Fruit fly (Drosophila melanogaster) whole organism, embryonic: ENCODE measurements around the gene CG43094.

Experiments used
- BtbVII ChIP-seq: fragments of 200-800 bp; sonication (Bioruptor generic); optimal IDR thresholded peaks from 3 replicates; lab custom pipeline; 2017; ENCODE audit warnings: missing biosample characterization, mild to moderate bottlenecking, missing genetic modification characterization
- CG12155 ChIP-seq: fragments of 200-800 bp; sonication (Bioruptor generic); optimal IDR thresholded peaks from 3 replicates; lab custom pipeline; 2016; ENCODE audit warnings: missing biosample characterization, missing genetic modification characterization
- CG14860 ChIP-seq: fragments of 200-800 bp; sonication (Bioruptor generic); IDR thresholded peaks from 3 replicates; pipeline ENCODE4 v1.3.6; 2022; ENCODE audit warnings: missing biosample characterization, missing genetic modification characterization; ENCODE audit not compliant: partially characterized antibody
- CG1647 ChIP-seq: fragments of 200-800 bp; sonication (Bioruptor generic); optimal IDR thresholded peaks from 3 replicates; lab custom pipeline; 2016; ENCODE audit warnings: missing biosample characterization, missing genetic modification characterization
- CG16815 ChIP-seq: fragments of 200-800 bp; sonication (Bioruptor generic); optimal IDR thresholded peaks from 3 replicates; lab custom pipeline; 2017; ENCODE audit warnings: missing biosample characterization, mild to moderate bottlenecking, missing genetic modification characterization
- CG2875 ChIP-seq: fragments of 200-800 bp; sonication (Bioruptor generic); optimal IDR thresholded peaks from 2 replicates; lab custom pipeline; 2017; ENCODE audit warnings: missing biosample characterization, mild to moderate bottlenecking, missing genetic modification characterization, missing genetic modification reagents
- CG32767 ChIP-seq: fragments of 200-800 bp; sonication (Bioruptor generic); IDR thresholded peaks from 2 replicates; pipeline ENCODE4 v1.3.6; 2022; ENCODE audit warnings: missing biosample characterization, missing genetic modification characterization
- CG34422 ChIP-seq: fragments of 200-800 bp; sonication (Bioruptor generic); IDR thresholded peaks from 3 replicates; pipeline ENCODE4 v1.3.6; 2022; ENCODE audit warnings: missing biosample characterization, missing genetic modification characterization
- CG4328 ChIP-seq: fragments of 200-800 bp; sonication (Bioruptor generic); optimal IDR thresholded peaks from 3 replicates; lab custom pipeline; 2017; ENCODE audit warnings: missing biosample characterization, missing genetic modification reagents, missing genetic modification characterization
- CG6254 ChIP-seq: fragments of 200-800 bp; sonication (Bioruptor generic); optimal IDR thresholded peaks from 3 replicates; lab custom pipeline; 2017; ENCODE audit warnings: mild to moderate bottlenecking, missing biosample characterization, missing genetic modification reagents, missing genetic modification characterization
- CG8359 ChIP-seq: fragments of 200-800 bp; sonication (Bioruptor generic); optimal IDR thresholded peaks from 2 replicates; lab custom pipeline; 2017; ENCODE audit warnings: missing biosample characterization, mild to moderate bottlenecking, missing genetic modification characterization, borderline replicate concordance
- CG8924 ChIP-seq: fragments of 200-800 bp; optimal IDR thresholded peaks from 3 replicates; lab custom pipeline; 2019; ENCODE audit warnings: missing biosample characterization, mild to moderate bottlenecking, missing genetic modification characterization, moderate library complexity
- CoRest ChIP-seq: fragments of 200-800 bp; sonication (Bioruptor generic); optimal IDR thresholded peaks from 3 replicates; lab custom pipeline; 2018; ENCODE audit warnings: missing biosample characterization, mild to moderate bottlenecking, missing genetic modification characterization, moderate library complexity
- Dref ChIP-seq: fragments of 200-800 bp; sonication (Bioruptor generic); IDR thresholded peaks from 2 replicates; pipeline ENCODE4 v1.3.6; 2022; ENCODE audit warnings: missing biosample characterization, missing genetic modification characterization
- Ets97D ChIP-seq: fragments of 200-800 bp; sonication (Bioruptor generic); optimal IDR thresholded peaks from 3 replicates; lab custom pipeline; 2016; ENCODE audit warnings: missing biosample characterization, missing genetic modification characterization
- HmgZ ChIP-seq: fragments of 200-800 bp; sonication (Bioruptor generic); optimal IDR thresholded peaks from 2 replicates; lab custom pipeline; 2018; ENCODE audit warnings: missing biosample characterization, mild to moderate bottlenecking, missing genetic modification characterization
- Hmr ChIP-seq: fragments of 200-800 bp; sonication (Bioruptor generic); optimal IDR thresholded peaks from 3 replicates; lab custom pipeline; 2017; ENCODE audit warnings: mild to moderate bottlenecking, missing biosample characterization, missing genetic modification reagents, missing genetic modification characterization
- Hr78 ChIP-seq, 2 experiments: fragments of 200-800 bp in 1 of 2; fragments of >200 bp in 1 of 2; sonication (Bioruptor generic) in 1 of 2; optimal IDR thresholded peaks; 2 replicates each; lab custom pipeline; 2017 to 2019; ENCODE audit warnings: missing biosample characterization in 2 of 2, missing genetic modification characterization in 2 of 2, mild to moderate bottlenecking in 1 of 2, moderate library complexity in 1 of 2
- Jarid2 ChIP-seq: fragments of 200-800 bp; sonication (Bioruptor generic); optimal IDR thresholded peaks from 3 replicates; lab custom pipeline; 2017; ENCODE audit warnings: mild to moderate bottlenecking, missing biosample characterization, missing genetic modification reagents, missing genetic modification characterization
- Med ChIP-seq: fragments of 200-800 bp; sonication (Bioruptor generic); peaks from one replicate; lab custom pipeline; 2016; ENCODE audit warnings: missing biosample characterization, missing genetic modification characterization, mild to moderate bottlenecking, inconsistent platforms, moderate library complexity
- Myb ChIP-seq: fragments of 200-800 bp; sonication (Bioruptor generic); optimal IDR thresholded peaks from 2 replicates; lab custom pipeline; 2016; ENCODE audit warnings: missing biosample characterization, missing genetic modification characterization
- NC2α ChIP-seq: fragments of 200-800 bp; sonication (Bioruptor generic); optimal IDR thresholded peaks from 2 replicates; lab custom pipeline; 2016; ENCODE audit warnings: missing biosample characterization, missing genetic modification characterization
- Nf-YA ChIP-seq: fragments of 200-800 bp; sonication (Bioruptor generic); IDR thresholded peaks from 2 replicates; pipeline ENCODE4 v1.3.6; 2022; ENCODE audit warnings: missing biosample characterization, missing genetic modification characterization
- Taf1 ChIP-seq: fragments of 200-800 bp; sonication (Bioruptor generic); IDR thresholded peaks from 2 replicates; pipeline ENCODE4 v1.3.6; 2022; ENCODE audit warnings: missing biosample characterization, missing genetic modification characterization
- Tbp ChIP-seq: fragments of >200 bp; optimal IDR thresholded peaks from 2 replicates; lab custom pipeline; 2018; ENCODE audit warnings: missing biosample characterization, missing genetic modification characterization
- Usf ChIP-seq: fragments of 200-800 bp; sonication (Bioruptor generic); optimal IDR thresholded peaks from 2 replicates; lab custom pipeline; 2017; ENCODE audit warnings: missing genotype, missing biosample characterization, missing genetic modification characterization
- Vsx1 ChIP-seq: fragments of 200-800 bp; sonication (Bioruptor generic); optimal IDR thresholded peaks from 2 replicates; lab custom pipeline; 2017; ENCODE audit warnings: missing biosample characterization, mild to moderate bottlenecking, missing genetic modification characterization, missing genetic modification reagents
- YL-1 ChIP-seq: fragments of 200-800 bp; sonication (Bioruptor generic); optimal IDR thresholded peaks from 3 replicates; lab custom pipeline; 2017; ENCODE audit warnings: missing biosample characterization, mild to moderate bottlenecking, missing genetic modification characterization
- chinmo ChIP-seq: fragments of 200-800 bp; sonication (Bioruptor generic); IDR thresholded peaks from 4 replicates; pipeline ENCODE4 v1.3.6; 2022; ENCODE audit warnings: missing biosample characterization, missing genetic modification characterization; ENCODE audit not compliant: partially characterized antibody
- chm ChIP-seq: fragments of 200-800 bp; sonication (Bioruptor generic); IDR thresholded peaks from 2 replicates; pipeline ENCODE4 v1.3.6; 2022; ENCODE audit warnings: missing biosample characterization, missing genetic modification characterization
- dpn ChIP-seq, 2 experiments: fragments of 200-800 bp; sonication (Bioruptor generic); optimal IDR thresholded peaks; 3 replicates each; lab custom pipeline; 2016; ENCODE audit warnings: missing biosample characterization in 2 of 2, missing genetic modification characterization in 2 of 2
- fd3F ChIP-seq: fragments of 200-800 bp; sonication (Bioruptor generic); optimal IDR thresholded peaks from 2 replicates; lab custom pipeline; 2018; ENCODE audit warnings: missing biosample characterization, mild to moderate bottlenecking, missing genetic modification characterization, moderate library complexity
- ftz-f1 ChIP-seq: fragments of 200-800 bp; sonication (Bioruptor generic); optimal IDR thresholded peaks from 2 replicates; lab custom pipeline; 2016; ENCODE audit warnings: missing biosample characterization, missing genetic modification characterization
- kah ChIP-seq: fragments of 200-800 bp; sonication (Bioruptor generic); optimal IDR thresholded peaks from 2 replicates; lab custom pipeline; 2018; ENCODE audit warnings: missing biosample characterization, mild to moderate bottlenecking, missing genetic modification characterization
- ken ChIP-seq: fragments of 200-800 bp; sonication (Bioruptor generic); IDR thresholded peaks from 3 replicates; pipeline ENCODE4 v1.3.6; 2022; ENCODE audit warnings: missing biosample characterization, missing genetic modification characterization
- maf-S ChIP-seq: fragments of 200-800 bp; sonication (Bioruptor generic); optimal IDR thresholded peaks from 2 replicates; lab custom pipeline; 2016; ENCODE audit warnings: missing biosample characterization, missing genetic modification characterization
- mld ChIP-seq: fragments of 200-800 bp; sonication (Bioruptor generic); IDR thresholded peaks from 3 replicates; pipeline ENCODE4 v1.3.6; 2022; ENCODE audit warnings: missing biosample characterization, missing genetic modification characterization; ENCODE audit not compliant: partially characterized antibody
- odd ChIP-seq: fragments of 200-800 bp; sonication (Bioruptor generic); optimal IDR thresholded peaks from 2 replicates; lab custom pipeline; 2017; ENCODE audit warnings: missing biosample characterization, mild to moderate bottlenecking, missing genetic modification characterization
- rib ChIP-seq: fragments of 200-800 bp; sonication (Bioruptor generic); IDR thresholded peaks from 2 replicates; pipeline ENCODE4 v1.3.6; 2022; ENCODE audit warnings: missing biosample characterization, missing genetic modification characterization
- salm ChIP-seq: fragments of 200-800 bp; sonication (Bioruptor generic); optimal IDR thresholded peaks from 2 replicates; lab custom pipeline; 2018; ENCODE audit warnings: missing biosample characterization, mild to moderate bottlenecking, missing genetic modification characterization
- sc ChIP-seq, 3 experiments: fragments of >200 bp in 2 of 3; fragments of 200-800 bp in 1 of 3; sonication (Bioruptor generic) in 1 of 3; optimal IDR thresholded peaks; 2 replicates in 2 of 3; 3 replicates in 1 of 3; lab custom pipeline; 2017; ENCODE audit warnings: mild to moderate bottlenecking in 1 of 3, missing biosample characterization in 1 of 3, missing genetic modification characterization in 1 of 3, missing genetic modification reagents in 1 of 3
- sima ChIP-seq: fragments of 200-800 bp; sonication (Bioruptor generic); optimal IDR thresholded peaks from 2 replicates; lab custom pipeline; 2016; ENCODE audit warnings: missing biosample characterization, missing genetic modification characterization
- sqz ChIP-seq: fragments of 200-800 bp; sonication (Bioruptor generic); optimal IDR thresholded peaks from 3 replicates; lab custom pipeline; 2018; ENCODE audit warnings: missing biosample characterization, mild to moderate bottlenecking, missing genetic modification characterization
- trh ChIP-seq: fragments of 200-800 bp; sonication (Bioruptor generic); optimal IDR thresholded peaks from 2 replicates; lab custom pipeline; 2016; ENCODE audit warnings: missing biosample characterization, missing genetic modification characterization
- zen ChIP-seq: fragments of 200-800 bp; sonication (Bioruptor generic); optimal IDR thresholded peaks from 3 replicates; lab custom pipeline; 2018; ENCODE audit warnings: missing biosample characterization, mild to moderate bottlenecking, missing genetic modification characterization, moderate library complexity

Gene CG43094

DNA sequence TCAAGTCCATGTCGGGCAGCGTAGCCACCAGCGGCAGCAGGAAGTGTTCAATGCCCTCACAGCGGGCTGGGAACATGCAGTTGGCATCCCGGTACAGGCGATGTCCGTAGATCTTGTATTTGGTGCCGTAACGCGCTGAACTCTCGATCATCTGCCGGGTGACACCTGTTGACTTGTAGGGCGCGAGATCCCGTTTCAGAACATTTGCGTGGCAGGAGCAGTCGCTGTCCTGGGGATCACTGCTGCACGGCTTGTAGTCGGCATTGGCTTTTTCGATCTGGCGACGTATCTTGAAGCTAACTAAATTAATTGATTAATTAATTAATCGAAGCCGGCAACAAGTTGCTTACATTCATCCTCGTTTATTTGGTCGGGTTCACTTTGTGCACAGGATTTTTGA is 20.7 kb downstream of the CG43094 start:
- no peak for TF ChIP-seq CoRest
- TF ChIP-seq Dref (GFP tag; lab: Robert Waterston, UW), result no peak
- no peak for TF ChIP-seq trh (GFP tag; lab: Kevin White, UChicago)
- no peak for TF ChIP-seq rib (GFP tag; lab: Robert Waterston, UW)
- no peak for TF ChIP-seq CG12155 (GFP tag; lab: Kevin White, UChicago)
- TF ChIP-seq ken (GFP tag; lab: Robert Waterston, UW), result no peak
- 0 out of 2 replicates have a peak, but pooled peaks have one; percentile 10 for TF ChIP-seq chm
- peak; percentile 98 for TF ChIP-seq kah (GFP tag; lab: Kevin White, UChicago)
- no peak for TF ChIP-seq fd3F (GFP tag; lab: Kevin White, UChicago)
- no peak for TF ChIP-seq ftz-f1 (GFP tag; lab: Kevin White, UChicago)

DNA sequence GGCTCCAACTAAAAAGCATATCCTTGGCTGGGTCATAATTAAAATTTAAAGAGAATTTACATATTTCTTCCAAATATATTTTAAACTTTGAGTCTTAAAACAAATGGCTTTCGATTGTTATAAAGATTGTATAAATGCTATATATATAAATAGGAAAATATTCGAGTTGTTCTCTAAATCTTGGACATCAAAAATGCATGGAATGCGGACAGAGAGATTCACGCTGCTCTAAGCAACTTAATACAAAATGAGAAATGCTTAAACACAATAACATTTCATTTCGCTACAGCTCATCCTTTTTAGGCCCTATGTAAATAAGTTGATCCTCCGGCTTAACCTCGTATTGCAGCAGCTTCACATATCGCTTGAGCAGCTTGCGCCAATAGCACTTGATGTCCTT is 21.8 kb downstream of the CG43094 start, which contains the start of gene CG31139:
CG31139 (minus strand) TSS at position 101 of the 400 bp plus-strand sequence.
- TF ChIP-seq Med (GFP tag; lab: Kevin White, UChicago) (peak; percentile 3), Nf-YA (no peak)

DNA sequence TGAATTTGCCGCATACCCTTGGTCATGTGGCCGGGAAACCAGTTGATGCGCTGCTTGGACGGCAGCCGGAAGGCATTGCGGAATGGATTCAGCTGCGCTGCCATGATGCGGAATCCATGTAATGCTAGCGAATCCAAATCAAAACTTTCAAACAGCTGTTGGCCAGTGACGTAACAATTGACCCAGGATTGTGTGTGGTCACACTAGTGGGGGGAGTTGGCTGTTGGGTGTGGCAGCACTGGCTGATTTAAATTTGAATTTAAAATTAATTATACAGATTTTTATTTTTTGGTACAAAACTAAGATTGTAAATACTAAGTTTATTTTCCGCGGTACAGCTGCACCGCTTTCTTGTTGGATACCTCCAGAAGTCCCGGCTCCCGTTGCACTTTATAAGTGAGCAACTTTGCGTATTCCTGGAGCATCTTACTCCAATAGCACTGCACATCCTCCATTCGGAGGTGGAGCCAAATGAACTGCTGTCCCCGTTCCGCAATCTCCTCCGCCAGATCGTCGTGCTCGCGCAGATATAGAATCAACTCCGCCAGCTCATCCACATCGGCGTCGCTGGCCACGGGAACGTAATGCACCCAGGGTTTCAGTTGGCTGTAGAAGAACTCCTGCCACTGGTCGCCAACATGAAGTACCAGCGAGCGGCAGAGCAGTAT is 23.2 kb downstream of the CG43094 start, which contains the start of gene CG17141:
CG17141 (minus strand) TSS at position 177 of the 668 bp plus-strand sequence.
- TF ChIP-seq Taf1 (no peak), Usf (no peak), CG8924 (tag; lab: Kevin White, UChicago) (no peak), YL-1 (GFP tag; lab: Kevin White, UChicago) (peak; percentile 67), Tbp (GFP tag; lab: Kevin White, UChicago) (no peak), chinmo (GFP tag; lab: Robert Waterston, UW) (0 out of 4 replicates have a peak, but pooled peaks have one; percentile 20), CG16815 (GFP tag; lab: Kevin White, UChicago) (no peak), CG2875 (GFP tag; lab: Kevin White, UChicago) (no peak), sqz (GFP tag; lab: Kevin White, UChicago) (no peak), zen (tag; lab: Kevin White, UChicago) (no peak), mld (no peak), Jarid2 (GFP tag; lab: Kevin White, UChicago) (no peak), Hmr (GFP tag; lab: Kevin White, UChicago) (no peak), Myb (GFP tag; lab: Kevin White, UChicago) (peak; percentile 87), CG4328 (GFP tag; lab: Kevin White, UChicago) (no peak), NC2α (GFP tag; lab: Kevin White, UChicago) (no peak), CG14860 (GFP tag; lab: Robert Waterston, UW) (no peak), CG32767 (GFP tag; lab: Robert Waterston, UW) (no peak), sima (GFP tag; lab: Kevin White, UChicago) (no peak), salm (tag; lab: Kevin White, UChicago) (no peak), odd (GFP tag; lab: Kevin White, UChicago) (no peak), Hr78 (GFP tag; optimal IDR thresholded peaks at IDR 0.05; lab: Kevin White, UChicago) (no peak), dpn (GFP tag; optimal IDR thresholded peaks at IDR 0.05; lab: Kevin White, UChicago) (no peak), CG1647 (GFP tag; lab: Kevin White, UChicago) (no peak), CG12155 (GFP tag; lab: Kevin White, UChicago) (no peak), HmgZ (tag; lab: Kevin White, UChicago) (peak; percentile 55), CG34422 (GFP tag; lab: Robert Waterston, UW) (peak; percentile 28; the same call in 1 of the 3 replicates), sc (optimal IDR thresholded peaks at IDR 0.05; lab: Kevin White, UChicago) (no peak), sc (GFP tag; optimal IDR thresholded peaks at IDR 0.05; lab: Kevin White, UChicago) (no peak), CG6254 (GFP tag; lab: Kevin White, UChicago) (no peak), ftz-f1 (GFP tag; lab: Kevin White, UChicago) (no peak), CG8359 (GFP tag; lab: Kevin White, UChicago) (no peak), Ets97D (GFP tag; lab: Kevin White, UChicago) (peak; percentile 31), Vsx1 (GFP tag; lab: Kevin White, UChicago) (no peak), maf-S (GFP tag; lab: Kevin White, UChicago) (no peak), BtbVII (GFP tag; lab: Kevin White, UChicago) (no peak)
